Worm (Caenorhabditis elegans) whole organism, midembryonic: ENCODE data around the gene T04G9.7.

ENCODE experiments used
- T22C8.4 ChIP-seq: fragments of 200-800 bp; sonication (Bioruptor generic); IDR thresholded peaks from 2 replicates; pipeline ENCODE4 v1.3.6; 2022; ENCODE audit warnings: missing genetic modification characterization, missing compliant biosample characterization
- cog-1 ChIP-seq: sonication (generic microtip); optimal IDR thresholded peaks from 2 replicates; lab custom pipeline; 2016; ENCODE audit warnings: missing genetic modification characterization, missing compliant biosample characterization
- flt-1 ChIP-seq: fragments of 200-800 bp; sonication (Bioruptor generic); IDR thresholded peaks from 2 replicates; pipeline ENCODE4 v1.3.6; 2022; ENCODE audit warnings: missing genetic modification characterization, missing compliant biosample characterization
- klf-2 ChIP-seq: fragments of 200-800 bp; sonication (Bioruptor generic); conservative IDR thresholded peaks from 2 replicates; pipeline ENCODE4 v1.3.6; 2022; ENCODE audit warnings: missing genetic modification reagents, missing genetic modification characterization, missing compliant biosample characterization
- med-1 ChIP-seq: sonication (generic microtip); optimal IDR thresholded peaks from 2 replicates; lab custom pipeline; 2017; ENCODE audit warnings: missing genetic modification characterization, mild to moderate bottlenecking, missing compliant biosample characterization, antibody characterized with exemption, missing genetic modification reagents; ENCODE audit not compliant: insufficient read depth
- ref-1 ChIP-seq: fragments of 200-800 bp; sonication (Bioruptor generic); conservative IDR thresholded peaks from 2 replicates; pipeline ENCODE4 v1.3.6; 2022; ENCODE audit warnings: missing genetic modification reagents, missing genetic modification characterization, missing compliant biosample characterization
- tab-1 ChIP-seq: fragments of 200-800 bp; sonication (Bioruptor generic); IDR thresholded peaks from 2 replicates; pipeline ENCODE4 v1.3.6; 2022; ENCODE audit warnings: missing genetic modification characterization, missing compliant biosample characterization
- ztf-23 ChIP-seq: fragments of 200-800 bp; sonication (Bioruptor generic); IDR thresholded peaks from 2 replicates; pipeline ENCODE4 v1.3.6; 2022; ENCODE audit warnings: missing genetic modification reagents, missing genetic modification characterization, missing compliant biosample characterization
- ztf-29 ChIP-seq: fragments of 200-800 bp; sonication (Bioruptor generic); IDR thresholded peaks from 2 replicates; pipeline ENCODE4 v1.3.6; 2022; ENCODE audit warnings: missing genetic modification reagents, missing genetic modification characterization, missing compliant biosample characterization

DNA sequence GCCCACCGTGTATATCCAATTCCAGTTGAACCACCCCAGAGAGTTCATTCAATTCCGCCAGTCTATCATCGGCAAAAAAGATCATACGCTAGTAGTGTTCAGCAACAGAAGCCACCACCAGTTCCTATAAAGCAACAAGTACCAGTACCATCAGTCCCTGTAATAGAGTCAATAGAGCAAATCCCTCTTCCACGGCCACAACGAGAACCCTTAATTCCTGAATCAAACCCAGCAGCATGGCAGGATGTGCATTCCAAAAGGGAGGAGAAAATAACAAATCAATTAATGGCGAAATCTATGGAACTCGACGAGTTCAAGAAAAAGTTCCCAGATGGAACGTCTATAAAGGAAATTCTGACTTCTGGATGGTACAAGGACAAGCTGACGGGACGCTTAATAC is 19.2 kb downstream of the T04G9.7 start:
- TF ChIP-seq ztf-29 (GFP tag; lab: Robert Waterston, UW) (no peak), ztf-23 (GFP tag; lab: Robert Waterston, UW) (no peak), flt-1 (no peak), T22C8.4 (no peak), ref-1 (GFP tag; lab: Robert Waterston, UW) (no peak), klf-2 (no peak), cog-1 (tag; lab: Kevin White, UChicago) (no peak), med-1 (no peak), tab-1 (no peak)
